Worm (Caenorhabditis elegans) whole organism, L1 larva: ENCODE results near the gene bath-15.

ENCODE experiments used
- F16B12.6 ChIP-seq: fragments of 150-350 bp; optimal IDR thresholded peaks from 2 replicates; lab custom pipeline; 2014; ENCODE audit warnings: missing biosample characterization, missing genetic modification characterization
- Y116A8C.19 ChIP-seq: sonication (generic microtip); optimal IDR thresholded peaks from 2 replicates; lab custom pipeline; 2016; ENCODE audit warnings: missing compliant biosample characterization, missing genetic modification characterization, borderline replicate concordance
- aha-1 ChIP-seq: fragments of 150-350 bp; optimal IDR thresholded peaks from 2 replicates; lab custom pipeline; 2014; ENCODE audit warnings: missing biosample characterization, missing genetic modification characterization
- ama-1 ChIP-seq: fragments of 150-350 bp; optimal IDR thresholded peaks from 2 replicates; lab custom pipeline; 2014
- blmp-1 ChIP-seq: fragments of 150-350 bp; optimal IDR thresholded peaks from 2 replicates; lab custom pipeline; 2014; ENCODE audit warnings: missing biosample characterization, missing genetic modification characterization
- ceh-8 ChIP-seq: fragments of 200-800 bp; sonication (Bioruptor generic); optimal IDR thresholded peaks from 2 replicates; lab custom pipeline; 2018; ENCODE audit warnings: mild to moderate bottlenecking, missing genetic modification characterization, moderate library complexity, missing compliant biosample characterization
- ceh-82 ChIP-seq, 3 experiments: fragments of 150-350 bp in 1 of 3; sonication (generic microtip) in 2 of 3; optimal IDR thresholded peaks; 2 replicates each; lab custom pipeline; 2014 to 2017; ENCODE audit warnings: missing biosample characterization in 3 of 3, missing genetic modification characterization in 3 of 3
- ceh-90 ChIP-seq: sonication (generic microtip); optimal IDR thresholded peaks from 2 replicates; lab custom pipeline; 2016; ENCODE audit warnings: missing genetic modification characterization, missing compliant biosample characterization
- efl-1 ChIP-seq, 4 experiments: fragments of 150-350 bp; optimal IDR thresholded peaks in 3 of 4; peaks in 1 of 4; 1 replicate in 1 of 4; 2 replicates in 3 of 4; lab custom pipeline; 2014; ENCODE audit warnings: missing biosample characterization in 2 of 4, missing genetic modification characterization in 2 of 4, missing genetic modification reagents in 2 of 4
- efl-3 ChIP-seq: fragments of 200-800 bp; sonication (Bioruptor generic); optimal IDR thresholded peaks from 2 replicates; lab custom pipeline; 2018; ENCODE audit warnings: mild to moderate bottlenecking, missing genetic modification characterization, missing compliant biosample characterization
- egl-27 ChIP-seq, 2 experiments: fragments of 150-350 bp in 1 of 2; sonication (generic microtip); optimal IDR thresholded peaks; 3 replicates each; lab custom pipeline; 2017 to 2018; ENCODE audit warnings: missing biosample characterization in 2 of 2, missing genetic modification characterization in 2 of 2, missing genetic modification reagents in 2 of 2
- fkh-10 ChIP-seq: sonication (generic microtip); optimal IDR thresholded peaks from 2 replicates; lab custom pipeline; 2017; ENCODE audit warnings: missing biosample characterization, missing genetic modification reagents, missing genetic modification characterization
- hlh-4 ChIP-seq: sonication (generic microtip); optimal IDR thresholded peaks from 2 replicates; lab custom pipeline; 2016; ENCODE audit warnings: mild to moderate bottlenecking, missing genetic modification characterization, missing compliant biosample characterization
- irx-1 ChIP-seq: sonication (generic microtip); optimal IDR thresholded peaks from 2 replicates; lab custom pipeline; 2016; ENCODE audit warnings: missing genetic modification characterization, missing compliant biosample characterization
- isw-1 ChIP-seq: fragments of 200-800 bp; sonication (Bioruptor generic); IDR thresholded peaks from 2 replicates; pipeline ENCODE4 v1.3.6; 2022; ENCODE audit warnings: missing genetic modification characterization, missing compliant biosample characterization
- lin-14 ChIP-seq: fragments of 200-800 bp; sonication (Bioruptor generic); optimal IDR thresholded peaks from 2 replicates; lab custom pipeline; 2018; ENCODE audit warnings: mild to moderate bottlenecking, missing genetic modification characterization, moderate library complexity, missing compliant biosample characterization
- lir-3 ChIP-seq: sonication (generic microtip); optimal IDR thresholded peaks from 2 replicates; lab custom pipeline; 2016; ENCODE audit warnings: mild to moderate bottlenecking, missing genetic modification characterization, moderate library complexity, missing compliant biosample characterization; ENCODE audit not compliant: poor library complexity
- lsy-2 ChIP-seq, 2 experiments: fragments of 150-350 bp; optimal IDR thresholded peaks; 2 replicates each; lab custom pipeline; 2014; ENCODE audit warnings: missing biosample characterization in 2 of 2, missing genetic modification characterization in 2 of 2
- nhr-11 ChIP-seq: fragments of 150-350 bp; optimal IDR thresholded peaks from 2 replicates; lab custom pipeline; 2014; ENCODE audit warnings: missing biosample characterization, missing genetic modification characterization
- nhr-19 ChIP-seq: fragments of 200-800 bp; sonication (Bioruptor generic); conservative IDR thresholded peaks from 2 replicates; pipeline ENCODE4 v1.3.6; 2022; ENCODE audit warnings: missing genetic modification characterization, missing compliant biosample characterization
- nhr-20 ChIP-seq: sonication (generic microtip); optimal IDR thresholded peaks from 2 replicates; lab custom pipeline; 2016; ENCODE audit warnings: mild to moderate bottlenecking, missing genetic modification characterization, missing compliant biosample characterization
- nhr-237 ChIP-seq: fragments of 150-350 bp; optimal IDR thresholded peaks from 2 replicates; lab custom pipeline; 2014; ENCODE audit warnings: missing biosample characterization, missing genetic modification characterization
- nhr-71 ChIP-seq: sonication (generic microtip); optimal IDR thresholded peaks from 2 replicates; lab custom pipeline; 2016; ENCODE audit warnings: mild to moderate bottlenecking, missing genetic modification characterization, moderate library complexity, missing compliant biosample characterization
- nhr-76 ChIP-seq: sonication (generic microtip); optimal IDR thresholded peaks from 2 replicates; lab custom pipeline; 2017; ENCODE audit warnings: missing biosample characterization, missing genetic modification characterization
- nhr-77 ChIP-seq: fragments of 150-350 bp; optimal IDR thresholded peaks from 2 replicates; lab custom pipeline; 2014; ENCODE audit warnings: missing biosample characterization, missing genetic modification characterization
- nhr-85 ChIP-seq: sonication (generic microtip); peaks from one replicate; lab custom pipeline; 2016; ENCODE audit warnings: missing genetic modification characterization, inconsistent platforms, missing compliant biosample characterization
- pax-3 ChIP-seq: fragments of 200-800 bp; sonication (Bioruptor generic); optimal IDR thresholded peaks from 2 replicates; lab custom pipeline; 2018; ENCODE audit warnings: mild to moderate bottlenecking, missing genetic modification characterization, moderate library complexity, missing compliant biosample characterization
- pqm-1 ChIP-seq: sonication (generic microtip); optimal IDR thresholded peaks from 3 replicates; lab custom pipeline; 2017; ENCODE audit warnings: missing biosample characterization, missing genetic modification characterization
- skn-1 ChIP-seq: fragments of 150-350 bp; optimal IDR thresholded peaks from 2 replicates; lab custom pipeline; 2014; ENCODE audit warnings: missing biosample characterization, missing genetic modification characterization
- snu-23 ChIP-seq: sonication (generic microtip); optimal IDR thresholded peaks from 2 replicates; lab custom pipeline; 2016; ENCODE audit warnings: missing genetic modification characterization, missing compliant biosample characterization
- sox-4 ChIP-seq: sonication (generic microtip); optimal IDR thresholded peaks from 2 replicates; lab custom pipeline; 2016; ENCODE audit warnings: missing genetic modification characterization, missing compliant biosample characterization
- swsn-7 ChIP-seq: sonication (generic microtip); optimal IDR thresholded peaks from 2 replicates; lab custom pipeline; 2016; ENCODE audit warnings: missing genetic modification characterization, missing compliant biosample characterization
- tbx-2 ChIP-seq: sonication (generic microtip); optimal IDR thresholded peaks from 2 replicates; lab custom pipeline; 2016; ENCODE audit warnings: missing genetic modification characterization, missing compliant biosample characterization
- unc-130 ChIP-seq: fragments of 150-350 bp; optimal IDR thresholded peaks from 2 replicates; lab custom pipeline; 2017; ENCODE audit warnings: missing biosample characterization, missing genetic modification characterization, inconsistent platforms
- unc-30 ChIP-seq: sonication (generic microtip); optimal IDR thresholded peaks from 2 replicates; lab custom pipeline; 2017; ENCODE audit warnings: missing biosample characterization, missing genetic modification characterization
- unc-86 ChIP-seq: sonication (generic microtip); optimal IDR thresholded peaks from 2 replicates; lab custom pipeline; 2016; ENCODE audit warnings: missing genetic modification characterization, missing compliant biosample characterization
- zip-4 ChIP-seq: fragments of 200-800 bp; sonication (Bioruptor generic); optimal IDR thresholded peaks from 2 replicates; lab custom pipeline; 2018; ENCODE audit warnings: mild to moderate bottlenecking, missing genetic modification characterization, moderate library complexity, missing compliant biosample characterization
- ztf-11 ChIP-seq, 2 experiments: sonication (generic microtip); optimal IDR thresholded peaks; 2 replicates each; lab custom pipeline; 2016 to 2017; ENCODE audit warnings: missing genetic modification characterization in 2 of 2, missing biosample characterization in 1 of 2, missing compliant biosample characterization in 1 of 2
- ztf-4 ChIP-seq: fragments of 150-350 bp; optimal IDR thresholded peaks from 2 replicates; lab custom pipeline; 2014; ENCODE audit warnings: missing biosample characterization, missing genetic modification characterization

The bath-15 gene

DNA sequence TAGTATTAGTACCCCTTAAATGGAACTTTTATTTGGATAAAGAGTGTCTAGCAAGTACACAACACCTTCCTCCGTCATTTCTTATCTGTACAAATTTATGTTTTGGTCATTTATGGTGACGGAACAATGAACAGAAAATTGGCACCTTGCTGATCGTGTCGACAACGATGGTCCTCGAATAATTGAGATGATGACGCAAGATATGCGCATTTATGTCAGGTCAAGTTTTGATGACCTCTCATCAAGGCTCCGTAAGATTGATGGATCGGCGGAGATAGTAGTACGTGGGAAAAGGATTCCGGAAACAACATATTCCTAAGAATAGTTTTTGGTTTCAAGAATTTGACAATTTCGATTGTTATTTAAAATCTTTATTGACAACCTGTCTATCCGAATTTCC lies 41.7 kb downstream of the bath-15 start:
- TF ChIP-seq pax-3 (tag; lab: Kevin White, UChicago) (no peak), nhr-71 (tag; lab: Kevin White, UChicago) (no peak), ztf-4 (tag; lab: Kevin White, UChicago) (no peak)

DNA sequence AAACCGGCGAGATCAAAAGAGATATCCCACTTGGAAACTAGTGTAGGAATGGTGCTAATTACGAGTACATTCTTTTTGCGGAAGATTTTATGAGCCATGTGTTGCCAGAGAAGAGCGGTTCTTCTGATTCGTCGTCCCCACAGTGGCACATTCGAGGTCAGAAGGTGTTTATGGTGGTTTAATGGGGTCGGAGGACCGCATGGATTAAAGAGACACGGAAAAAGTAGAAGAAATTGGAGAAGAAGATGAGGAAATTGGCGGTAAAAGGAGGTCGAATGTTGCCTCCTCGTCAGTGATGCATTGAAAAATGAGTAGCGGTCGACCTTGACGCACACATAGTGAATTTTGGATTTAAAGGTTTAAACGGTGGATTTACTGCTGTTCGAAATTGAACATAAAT lies 42.3 kb downstream of the bath-15 start:
- TF ChIP-seq nhr-85 (peak; percentile 83), lsy-2 (tag; optimal IDR thresholded peaks at IDR 0.05; lab: Kevin White, UChicago) (peak in 1 of 2 experiments; percentile 10), F16B12.6 (tag; lab: Kevin White, UChicago) (no peak), egl-27 (tag; optimal IDR thresholded peaks at IDR 0.05; lab: Kevin White, UChicago) (no peak), nhr-19 (GFP tag; lab: Robert Waterston, UW) (no peak), blmp-1 (tag; lab: Kevin White, UChicago) (peak; percentile 49), ztf-11 (tag; optimal IDR thresholded peaks at IDR 0.05; lab: Kevin White, UChicago) (peak in 1 of 2 experiments; percentile 9), lin-14 (peak; percentile 43), unc-130 (tag; lab: Kevin White, UChicago) (no peak)

- no peak for TF ChIP-seq aha-1 (tag; lab: Kevin White, UChicago)
- no peak for TF ChIP-seq swsn-7 (tag; lab: Kevin White, UChicago)
- TF ChIP-seq efl-1 (optimal IDR thresholded peaks at IDR 0.05; lab: Kevin White, UChicago): no peak
- peak in 1 of 2 experiments; percentile 65 for TF ChIP-seq efl-1 (GFP tag; optimal IDR thresholded peaks at IDR 0.05 in 1 of 2; lab: Kevin White, UChicago)
- TF ChIP-seq lir-3 (tag; lab: Kevin White, UChicago): no peak
- TF ChIP-seq nhr-77 (tag; lab: Kevin White, UChicago): no peak
- no peak for TF ChIP-seq Y116A8C.19 (tag; lab: Kevin White, UChicago)
- TF ChIP-seq lin-14: peak; percentile 54
- TF ChIP-seq irx-1: no peak
- no peak for TF ChIP-seq ceh-82 (tag; optimal IDR thresholded peaks at IDR 0.05; lab: Kevin White, UChicago)
- peak; percentile 7 for TF ChIP-seq snu-23 (GFP tag; lab: Kevin White, UChicago)
- TF ChIP-seq tbx-2 (tag; lab: Kevin White, UChicago): no peak
- no peak for TF ChIP-seq zip-4 (GFP tag; lab: Kevin White, UChicago)
- TF ChIP-seq pqm-1 (tag; lab: Kevin White, UChicago): no peak
- TF ChIP-seq blmp-1 (tag; lab: Kevin White, UChicago): no peak
- no peak for TF ChIP-seq nhr-20 (tag; lab: Kevin White, UChicago)
- no peak for TF ChIP-seq unc-30
- TF ChIP-seq ceh-90: no peak
- no peak for TF ChIP-seq egl-27 (tag; optimal IDR thresholded peaks at IDR 0.05; lab: Kevin White, UChicago)
- TF ChIP-seq nhr-237 (tag; lab: Kevin White, UChicago): no peak
- peak; percentile 53 for TF ChIP-seq nhr-85
- no peak for TF ChIP-seq ztf-11 (tag; optimal IDR thresholded peaks at IDR 0.05; lab: Kevin White, UChicago)
- TF ChIP-seq ceh-8: no peak
- TF ChIP-seq hlh-4 (tag; lab: Kevin White, UChicago): no peak
- TF ChIP-seq pax-3 (tag; lab: Kevin White, UChicago): no peak
- TF ChIP-seq unc-86 (tag; lab: Kevin White, UChicago): no peak
- no peak for TF ChIP-seq fkh-10 (GFP tag; lab: Kevin White, UChicago)
- TF ChIP-seq skn-1 (tag; lab: Kevin White, UChicago): no peak
- TF ChIP-seq sox-4 (tag; lab: Kevin White, UChicago): no peak
- TF ChIP-seq unc-130 (tag; lab: Kevin White, UChicago): no peak
- TF ChIP-seq efl-3 (GFP tag; lab: Kevin White, UChicago): no peak
- no peak for TF ChIP-seq isw-1 (GFP tag; lab: Robert Waterston, UW)
- no peak for TF ChIP-seq ama-1
- TF ChIP-seq nhr-76 (tag; lab: Kevin White, UChicago): no peak
- no peak for TF ChIP-seq nhr-11 (tag; lab: Kevin White, UChicago)
These were observed 44.7 kb downstream of the bath-15 start for ce11 chrIII:7731085-7731484.
